Worm (Caenorhabditis elegans) whole organism, mixed stage, embryonic: ENCODE data around the gene Y57G11C.48.

Source experiments
- M03D4.4 ChIP-seq: sonication (generic microtip); optimal IDR thresholded peaks from 2 replicates; lab custom pipeline; 2017; ENCODE audit warnings: mild to moderate bottlenecking, missing genetic modification characterization, missing compliant biosample characterization
- bed-3 ChIP-seq: fragments of 200-800 bp; sonication (Bioruptor generic); optimal IDR thresholded peaks from 3 replicates; lab custom pipeline; 2018; ENCODE audit warnings: mild to moderate bottlenecking, missing genetic modification characterization, moderate library complexity, missing compliant biosample characterization
- blmp-1 ChIP-seq: fragments of 150-350 bp; optimal IDR thresholded peaks from 2 replicates; lab custom pipeline; 2014; ENCODE audit warnings: missing biosample characterization, missing genetic modification characterization
- ceh-43 ChIP-seq: fragments of 200-800 bp; sonication (Bioruptor generic); optimal IDR thresholded peaks from 2 replicates; lab custom pipeline; 2018; ENCODE audit warnings: mild to moderate bottlenecking, missing genetic modification characterization, moderate library complexity, missing compliant biosample characterization
- ceh-83 ChIP-seq: fragments of 200-800 bp; sonication (Bioruptor generic); optimal IDR thresholded peaks from 2 replicates; lab custom pipeline; 2018; ENCODE audit warnings: mild to moderate bottlenecking, missing genetic modification characterization, missing compliant biosample characterization
- ces-1 ChIP-seq: fragments of 150-350 bp; optimal IDR thresholded peaks from 2 replicates; lab custom pipeline; 2014; ENCODE audit warnings: missing biosample characterization, missing genetic modification reagents, missing genetic modification characterization
- cnd-1 ChIP-seq: fragments of 200-800 bp; sonication (Bioruptor generic); optimal IDR thresholded peaks from 2 replicates; lab custom pipeline; 2018; ENCODE audit warnings: mild to moderate bottlenecking, missing genetic modification characterization, missing compliant biosample characterization
- drap-1 ChIP-seq: fragments of 200-800 bp; sonication (Bioruptor generic); optimal IDR thresholded peaks from 3 replicates; lab custom pipeline; 2018; ENCODE audit warnings: mild to moderate bottlenecking, missing genetic modification characterization, missing compliant biosample characterization
- elt-1 ChIP-seq: sonication (generic microtip); optimal IDR thresholded peaks from 2 replicates; lab custom pipeline; 2017; ENCODE audit warnings: missing genetic modification characterization, mild to moderate bottlenecking, missing compliant biosample characterization, antibody characterized with exemption, moderate library complexity, borderline replicate concordance; ENCODE audit not compliant: insufficient read depth
- elt-3 ChIP-seq: fragments of 150-350 bp; optimal IDR thresholded peaks from 2 replicates; lab custom pipeline; 2014; ENCODE audit warnings: missing biosample characterization, missing genetic modification characterization
- flh-1 ChIP-seq: fragments of 200-800 bp; sonication (Bioruptor generic); optimal IDR thresholded peaks from 2 replicates; lab custom pipeline; 2018; ENCODE audit warnings: mild to moderate bottlenecking, missing genetic modification characterization, moderate library complexity, missing compliant biosample characterization
- ham-2 ChIP-seq: fragments of 200-800 bp; sonication (Bioruptor generic); optimal IDR thresholded peaks from 2 replicates; lab custom pipeline; 2018; ENCODE audit warnings: mild to moderate bottlenecking, missing genetic modification characterization, missing compliant biosample characterization
- hlh-1 ChIP-seq: fragments of 150-350 bp; optimal IDR thresholded peaks from 2 replicates; lab custom pipeline; 2014; ENCODE audit warnings: missing biosample characterization, missing genetic modification reagents, missing genetic modification characterization
- lin-13 ChIP-seq: fragments of 150-350 bp; optimal IDR thresholded peaks from 2 replicates; lab custom pipeline; 2014; ENCODE audit warnings: missing biosample characterization, missing genetic modification characterization
- lin-32 ChIP-seq: fragments of 200-800 bp; sonication (Bioruptor generic); optimal IDR thresholded peaks from 2 replicates; lab custom pipeline; 2018; ENCODE audit warnings: mild to moderate bottlenecking, missing genetic modification characterization, missing compliant biosample characterization
- lsy-2 ChIP-seq: fragments of 150-350 bp; optimal IDR thresholded peaks from 2 replicates; lab custom pipeline; 2014; ENCODE audit warnings: missing biosample characterization, missing genetic modification characterization
- mab-5 ChIP-seq: fragments of 150-350 bp; optimal IDR thresholded peaks from 2 replicates; lab custom pipeline; 2014; ENCODE audit warnings: missing biosample characterization, missing genetic modification characterization
- mep-1 ChIP-seq: fragments of 150-350 bp; optimal IDR thresholded peaks from 2 replicates; lab custom pipeline; 2017; ENCODE audit warnings: missing biosample characterization, missing genetic modification reagents, missing genetic modification characterization, inconsistent platforms
- mls-2 ChIP-seq: sonication (generic microtip); optimal IDR thresholded peaks from 2 replicates; lab custom pipeline; 2016; ENCODE audit warnings: mild to moderate bottlenecking, missing genetic modification characterization, moderate library complexity, missing compliant biosample characterization
- nhr-12 ChIP-seq: fragments of 150-350 bp; optimal IDR thresholded peaks from 2 replicates; lab custom pipeline; 2014; ENCODE audit warnings: missing biosample characterization, missing genetic modification characterization
- nhr-2 ChIP-seq: fragments of 150-350 bp; optimal IDR thresholded peaks from 2 replicates; lab custom pipeline; 2014; ENCODE audit warnings: missing biosample characterization, missing genetic modification characterization
- nhr-237 ChIP-seq: fragments of 150-350 bp; optimal IDR thresholded peaks from 2 replicates; lab custom pipeline; 2014; ENCODE audit warnings: missing biosample characterization, missing genetic modification characterization
- nhr-28 ChIP-seq: fragments of 150-350 bp; optimal IDR thresholded peaks from 2 replicates; lab custom pipeline; 2014; ENCODE audit warnings: missing biosample characterization, missing genetic modification characterization
- pha-4 ChIP-seq: fragments of 150-350 bp; optimal IDR thresholded peaks from 2 replicates; lab custom pipeline; 2018; ENCODE audit warnings: missing biosample characterization, missing genetic modification reagents, missing genetic modification characterization
- sem-2 ChIP-seq: fragments of 200-800 bp; sonication (Bioruptor generic); optimal IDR thresholded peaks from 2 replicates; lab custom pipeline; 2018; ENCODE audit warnings: mild to moderate bottlenecking, missing genetic modification characterization, missing compliant biosample characterization
- snpc-4 ChIP-seq: fragments of 150-350 bp; optimal IDR thresholded peaks from 2 replicates; lab custom pipeline; 2014; ENCODE audit warnings: missing biosample characterization, missing genetic modification characterization
- sptf-1 ChIP-seq: sonication (generic microtip); optimal IDR thresholded peaks from 2 replicates; lab custom pipeline; 2017; ENCODE audit warnings: mild to moderate bottlenecking, missing genetic modification characterization, moderate library complexity, missing compliant biosample characterization
- tbx-8 ChIP-seq: fragments of 200-800 bp; sonication (Bioruptor generic); optimal IDR thresholded peaks from 2 replicates; lab custom pipeline; 2018; ENCODE audit warnings: mild to moderate bottlenecking, missing genetic modification characterization, moderate library complexity, missing compliant biosample characterization
- unc-120 ChIP-seq: sonication (generic microtip); optimal IDR thresholded peaks from 2 replicates; lab custom pipeline; 2017; ENCODE audit warnings: missing genetic modification characterization, missing compliant biosample characterization; ENCODE audit not compliant: poor library complexity, severe bottlenecking
- unc-39 ChIP-seq: fragments of 150-350 bp; optimal IDR thresholded peaks from 2 replicates; lab custom pipeline; 2014; ENCODE audit warnings: missing biosample characterization, missing genetic modification characterization
- zip-8 ChIP-seq: fragments of 150-350 bp; optimal IDR thresholded peaks from 2 replicates; lab custom pipeline; 2014; ENCODE audit warnings: missing biosample characterization, missing genetic modification characterization
- ztf-11 ChIP-seq: fragments of 150-350 bp; optimal IDR thresholded peaks from 2 replicates; lab custom pipeline; 2014; ENCODE audit warnings: missing biosample characterization, missing genetic modification characterization

Gene Y57G11C.48

ce11 chrIV:14932640-14933039 lies 11.5 kb downstream of the Y57G11C.48 start, which contains the start of gene Y57G11C.1131:
Gene Y57G11C.1131 (plus strand): TSS chrIV:14932972.
- TF ChIP-seq flh-1 (GFP tag; lab: Kevin White, UChicago) = no peak
- no peak for TF ChIP-seq unc-120 (tag; lab: Kevin White, UChicago)
- no peak for TF ChIP-seq zip-8 (tag; lab: Kevin White, UChicago)
- no peak for TF ChIP-seq M03D4.4 (tag; lab: Kevin White, UChicago)
- no peak for TF ChIP-seq pha-4 (tag; lab: Kevin White, UChicago)
- no peak for TF ChIP-seq sem-2 (GFP tag; lab: Kevin White, UChicago)
- TF ChIP-seq mls-2 (tag; lab: Kevin White, UChicago) = no peak
- no peak for TF ChIP-seq elt-1 (tag; lab: Kevin White, UChicago)
- no peak for TF ChIP-seq lin-32 (GFP tag; lab: Kevin White, UChicago)
- no peak for TF ChIP-seq unc-39
- no peak for TF ChIP-seq lin-13 (tag; lab: Kevin White, UChicago)
- no peak for TF ChIP-seq nhr-28 (tag; lab: Kevin White, UChicago)
- no peak for TF ChIP-seq cnd-1 (tag; lab: Kevin White, UChicago)
- no peak for TF ChIP-seq ztf-11 (tag; lab: Kevin White, UChicago)
- no peak for TF ChIP-seq nhr-12 (tag; lab: Kevin White, UChicago)
- TF ChIP-seq snpc-4 (tag; lab: Kevin White, UChicago) = no peak

- TF ChIP-seq mab-5 (tag; lab: Kevin White, UChicago) (no peak), pha-4 (tag; lab: Kevin White, UChicago) (no peak), mls-2 (tag; lab: Kevin White, UChicago) (no peak), ztf-11 (tag; lab: Kevin White, UChicago) (no peak), ceh-43 (GFP tag; lab: Kevin White, UChicago) (no peak), drap-1 (GFP tag; lab: Kevin White, UChicago) (no peak), unc-120 (tag; lab: Kevin White, UChicago) (no peak), tbx-8 (GFP tag; lab: Kevin White, UChicago) (no peak), nhr-28 (tag; lab: Kevin White, UChicago) (no peak), elt-3 (tag; lab: Kevin White, UChicago) (no peak), flh-1 (GFP tag; lab: Kevin White, UChicago) (no peak), elt-1 (tag; lab: Kevin White, UChicago) (no peak), bed-3 (GFP tag; lab: Kevin White, UChicago) (no peak), nhr-237 (tag; lab: Kevin White, UChicago) (no peak), nhr-2 (tag; lab: Kevin White, UChicago) (no peak), nhr-12 (tag; lab: Kevin White, UChicago) (no peak), zip-8 (tag; lab: Kevin White, UChicago) (no peak), unc-39 (no peak)
- TF ChIP-seq, all 35 proteins: peak for 0
Observed at ce11 chrIV:14929421-14929820, 14.7 kb downstream of the Y57G11C.48 start, which contains the start of gene Y57G11C.28. Gene Y57G11C.28 (plus strand): TSS chrIV:14929721.

- no peak for TF ChIP-seq lsy-2
- TF ChIP-seq blmp-1 (tag; lab: Kevin White, UChicago) = no peak
- no peak for TF ChIP-seq nhr-28 (tag; lab: Kevin White, UChicago)
- TF ChIP-seq snpc-4 (tag; lab: Kevin White, UChicago) = no peak
- no peak for TF ChIP-seq ces-1
- no peak for TF ChIP-seq cnd-1 (tag; lab: Kevin White, UChicago)
- no peak for TF ChIP-seq mep-1 (tag; lab: Kevin White, UChicago)
- TF ChIP-seq elt-3 (tag; lab: Kevin White, UChicago) = no peak
- TF ChIP-seq ceh-43 (GFP tag; lab: Kevin White, UChicago) = no peak
- no peak for TF ChIP-seq lin-13 (tag; lab: Kevin White, UChicago)
- no peak for TF ChIP-seq drap-1 (GFP tag; lab: Kevin White, UChicago)
- TF ChIP-seq sptf-1 = no peak
- TF ChIP-seq flh-1 (GFP tag; lab: Kevin White, UChicago) = no peak
- no peak for TF ChIP-seq hlh-1 (tag; lab: Kevin White, UChicago)
- no peak for TF ChIP-seq unc-39
- no peak for TF ChIP-seq bed-3 (GFP tag; lab: Kevin White, UChicago)
- no peak for TF ChIP-seq lin-32 (GFP tag; lab: Kevin White, UChicago)
- no peak for TF ChIP-seq mab-5 (tag; lab: Kevin White, UChicago)
- no peak for TF ChIP-seq ham-2 (GFP tag; lab: Kevin White, UChicago)
Observed at ce11 chrIV:14919310-14919709, 24.8 kb downstream of the Y57G11C.48 start, which contains the start of gene ccch-5. Gene ccch-5 (plus strand): TSS chrIV:14919610.

ce11 chrIV:14909589-14909988 lies 34.5 kb downstream of the Y57G11C.48 start, which contains the start of gene pnc-2:
Gene pnc-2 (minus strand): TSS chrIV:14909689.
- TF ChIP-seq ceh-43 (GFP tag; lab: Kevin White, UChicago) (no peak), tbx-8 (GFP tag; lab: Kevin White, UChicago) (no peak), mab-5 (tag; lab: Kevin White, UChicago) (no peak), elt-3 (tag; lab: Kevin White, UChicago) (no peak), ceh-83 (GFP tag; lab: Kevin White, UChicago) (no peak), hlh-1 (tag; lab: Kevin White, UChicago) (no peak), nhr-28 (tag; lab: Kevin White, UChicago) (no peak), sem-2 (GFP tag; lab: Kevin White, UChicago) (no peak), pha-4 (tag; lab: Kevin White, UChicago) (no peak), elt-1 (tag; lab: Kevin White, UChicago) (no peak)
